Worm (Caenorhabditis elegans) whole organism, L4 larva: Measurements from ENCODE around the gene F48F5.6.

Experiments
- Y48G9A.11 ChIP-seq: fragments of 200-800 bp; sonication (Bioruptor generic); IDR thresholded peaks from 2 replicates; pipeline ENCODE4 v1.3.6; 2022; ENCODE audit warnings: missing genetic modification reagents, missing genetic modification characterization, missing compliant biosample characterization
- ama-1 ChIP-seq: fragments of 150-350 bp; optimal IDR thresholded peaks from 2 replicates; lab custom pipeline; 2014; ENCODE audit warnings: inconsistent platforms, mixed read lengths
- ceh-62 ChIP-seq: sonication (generic microtip); optimal IDR thresholded peaks from 2 replicates; lab custom pipeline; 2017; ENCODE audit warnings: missing biosample characterization, missing genetic modification characterization
- daf-8 ChIP-seq: fragments of 200-800 bp; sonication (Bioruptor generic); IDR thresholded peaks from 2 replicates; pipeline ENCODE4 v1.3.6; 2022; ENCODE audit warnings: missing genetic modification characterization, missing compliant biosample characterization
- dpl-1 ChIP-seq: fragments of 150-350 bp; optimal IDR thresholded peaks from 2 replicates; lab custom pipeline; 2014; ENCODE audit warnings: missing biosample characterization, missing genetic modification reagents, missing genetic modification characterization
- lin-13 ChIP-seq: fragments of 150-350 bp; optimal IDR thresholded peaks from 2 replicates; lab custom pipeline; 2014; ENCODE audit warnings: missing biosample characterization, missing genetic modification reagents, missing genetic modification characterization
- mes-2 ChIP-seq: sonication (generic microtip); optimal IDR thresholded peaks from 2 replicates; lab custom pipeline; 2016; ENCODE audit warnings: missing genotype, mild to moderate bottlenecking, missing genetic modification characterization, missing compliant biosample characterization; ENCODE audit not compliant: poor library complexity, severe bottlenecking
- nhr-6 ChIP-seq: fragments of 150-350 bp; optimal IDR thresholded peaks from 2 replicates; lab custom pipeline; 2014; ENCODE audit warnings: missing biosample characterization, missing genetic modification characterization
- pha-4 ChIP-seq, 2 experiments: fragments of 150-350 bp in 1 of 2; fragments of 200-800 bp in 1 of 2; sonication (Bioruptor generic) in 1 of 2; IDR thresholded peaks in 1 of 2; optimal IDR thresholded peaks in 1 of 2; 2 replicates each; pipeline versions ENCODE4 v1.3.6 to Lab custom; 2014 to 2022; ENCODE audit warnings: missing genetic modification characterization in 2 of 2, missing genetic modification reagents in 2 of 2, missing biosample characterization in 1 of 2, missing compliant biosample characterization in 1 of 2

DNA sequence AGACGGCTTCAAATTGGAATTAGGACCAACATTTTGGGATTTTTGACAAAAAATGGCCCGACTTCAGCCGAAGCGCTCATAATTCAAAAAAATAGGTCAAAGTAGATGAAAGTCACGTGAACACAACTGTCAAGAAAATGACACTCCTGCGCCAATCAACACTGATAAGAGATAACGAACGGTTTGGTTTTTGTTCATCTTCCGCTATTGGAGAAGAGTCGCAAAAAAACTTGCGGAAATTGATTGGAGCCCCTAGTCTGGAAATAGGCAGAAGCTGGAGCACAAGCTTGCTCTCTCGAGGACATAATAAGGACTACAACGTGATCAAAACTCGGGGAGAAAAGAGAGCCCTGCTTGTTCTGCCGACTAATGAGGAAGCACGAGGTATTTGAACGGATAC is 40.8 kb downstream of the F48F5.6 start:
- TF ChIP-seq nhr-6 (tag; lab: Kevin White, UChicago): peak; percentile 8
- no peak for TF ChIP-seq mes-2 (tag; lab: Kevin White, UChicago)
- peak; percentile 29; the same call in 1 of the 2 replicates for TF ChIP-seq pha-4 (GFP tag; IDR thresholded peaks at IDR 0.05; lab: Robert Waterston, UW)
- no peak for TF ChIP-seq pha-4 (tag; optimal IDR thresholded peaks at IDR 0.05; lab: Kevin White, UChicago)
- no peak for TF ChIP-seq ama-1 (lab: Kevin White, UChicago)
- no peak for TF ChIP-seq ceh-62
- TF ChIP-seq dpl-1 (GFP tag; lab: Kevin White, UChicago): no peak
- TF ChIP-seq lin-13: peak; percentile 12
- no peak for TF ChIP-seq daf-8 (GFP tag; lab: Robert Waterston, UW)
- TF ChIP-seq Y48G9A.11 (GFP tag; lab: Robert Waterston, UW): no peak
